Fruit fly (Drosophila melanogaster) whole organism, embryonic: Measurements from ENCODE around the gene SLC5A11.

Source experiments
- Ada2b ChIP-seq: fragments of 200-800 bp; sonication (Bioruptor generic); IDR thresholded peaks from 2 replicates; pipeline ENCODE4 v1.3.6; 2022; ENCODE audit warnings: missing biosample characterization, missing genetic modification characterization
- Awh ChIP-seq: fragments of 200-800 bp; sonication (Bioruptor generic); IDR thresholded peaks from 2 replicates; pipeline ENCODE4, ENCODE4 v1.3.6; 2022; ENCODE audit warnings: missing biosample characterization, missing genetic modification characterization
- CG10979 ChIP-seq: fragments of 200-800 bp; sonication (Bioruptor generic); optimal IDR thresholded peaks from 2 replicates; lab custom pipeline; 2018; ENCODE audit warnings: missing biosample characterization, mild to moderate bottlenecking, missing genetic modification characterization, moderate library complexity
- CG13775 ChIP-seq: fragments of 200-800 bp; sonication (Bioruptor generic); optimal IDR thresholded peaks from 3 replicates; lab custom pipeline; 2017; ENCODE audit warnings: missing biosample characterization, mild to moderate bottlenecking, missing genetic modification characterization
- CG14441 ChIP-seq: fragments of 200-800 bp; sonication (Bioruptor generic); IDR thresholded peaks from 2 replicates; pipeline ENCODE4 v1.3.6; 2022; ENCODE audit warnings: missing biosample characterization, missing genetic modification characterization
- CG14710 ChIP-seq: fragments of 200-800 bp; sonication (Bioruptor generic); optimal IDR thresholded peaks from 3 replicates; lab custom pipeline; 2019; ENCODE audit warnings: missing biosample characterization, mild to moderate bottlenecking, missing genetic modification characterization, moderate library complexity
- CG17568 ChIP-seq: fragments of 200-800 bp; sonication (Bioruptor generic); optimal IDR thresholded peaks from 2 replicates; lab custom pipeline; 2018; ENCODE audit warnings: missing biosample characterization, mild to moderate bottlenecking, missing genetic modification characterization, moderate library complexity
- CG18262 ChIP-seq: fragments of 200-800 bp; optimal IDR thresholded peaks from 3 replicates; lab custom pipeline; 2019; ENCODE audit warnings: missing biosample characterization, mild to moderate bottlenecking, missing genetic modification characterization, moderate library complexity
- CG18599 ChIP-seq: fragments of 200-800 bp; sonication (Bioruptor generic); optimal IDR thresholded peaks from 3 replicates; lab custom pipeline; 2017; ENCODE audit warnings: missing biosample characterization, missing genetic modification characterization, mild to moderate bottlenecking, moderate library complexity, missing genetic modification reagents
- CG32532 ChIP-seq: fragments of 200-800 bp; sonication (Bioruptor generic); IDR thresholded peaks from 2 replicates; pipeline ENCODE4 v1.3.6; 2022; ENCODE audit warnings: missing biosample characterization, missing genetic modification characterization
- CG34422 ChIP-seq: fragments of 200-800 bp; sonication (Bioruptor generic); IDR thresholded peaks from 3 replicates; pipeline ENCODE4 v1.3.6; 2022; ENCODE audit warnings: missing biosample characterization, missing genetic modification characterization
- CG5245 ChIP-seq: fragments of 200-800 bp; sonication (Bioruptor generic); optimal IDR thresholded peaks from 3 replicates; lab custom pipeline; 2016; ENCODE audit warnings: missing biosample characterization, missing genetic modification characterization
- CG7271 ChIP-seq: fragments of 200-800 bp; sonication (Bioruptor generic); optimal IDR thresholded peaks from 2 replicates; lab custom pipeline; 2018; ENCODE audit warnings: missing biosample characterization, mild to moderate bottlenecking, missing genetic modification characterization, moderate library complexity
- CG7357 ChIP-seq: fragments of 200-800 bp; sonication (Bioruptor generic); IDR thresholded peaks from 3 replicates; pipeline ENCODE4 v1.3.6; 2022; ENCODE audit warnings: missing biosample characterization, missing genetic modification characterization
- Dip3 ChIP-seq: fragments of 200-800 bp; sonication (Bioruptor generic); optimal IDR thresholded peaks from 3 replicates; lab custom pipeline; 2016; ENCODE audit warnings: missing biosample characterization, missing genetic modification characterization
- Doc2 ChIP-seq: fragments of 200-800 bp; sonication (Bioruptor generic); IDR thresholded peaks from 2 replicates; pipeline ENCODE4 v1.3.6; 2022; ENCODE audit warnings: missing biosample characterization, missing genetic modification characterization
- Doc3 ChIP-seq: fragments of 200-800 bp; sonication (Bioruptor generic); IDR thresholded peaks from 3 replicates; pipeline ENCODE4 v1.3.6; 2022; ENCODE audit warnings: missing biosample characterization, missing genetic modification characterization; ENCODE audit not compliant: partially characterized antibody
- Dp ChIP-seq: fragments of 200-800 bp; sonication (Bioruptor generic); optimal IDR thresholded peaks from 2 replicates; lab custom pipeline; 2018; ENCODE audit warnings: missing biosample characterization, mild to moderate bottlenecking, missing genetic modification characterization, moderate library complexity
- Drgx ChIP-seq: fragments of 200-800 bp; sonication (Bioruptor generic); IDR thresholded peaks from 2 replicates; pipeline ENCODE4 v1.3.6; 2022; ENCODE audit warnings: missing biosample characterization, missing genetic modification characterization
- Ets97D ChIP-seq: fragments of 200-800 bp; sonication (Bioruptor generic); optimal IDR thresholded peaks from 3 replicates; lab custom pipeline; 2016; ENCODE audit warnings: missing biosample characterization, missing genetic modification characterization
- Gug ChIP-seq: fragments of 200-800 bp; sonication (Bioruptor generic); IDR thresholded peaks from 4 replicates; pipeline ENCODE4 v1.3.6; 2022; ENCODE audit warnings: missing biosample characterization, missing genetic modification characterization
- Hmx ChIP-seq: fragments of 200-800 bp; sonication (Bioruptor generic); optimal IDR thresholded peaks from 2 replicates; lab custom pipeline; 2016; ENCODE audit warnings: missing biosample characterization, missing genetic modification characterization
- Hr78 ChIP-seq, 2 experiments: fragments of 200-800 bp in 1 of 2; fragments of >200 bp in 1 of 2; sonication (Bioruptor generic) in 1 of 2; optimal IDR thresholded peaks; 2 replicates each; lab custom pipeline; 2017 to 2019; ENCODE audit warnings: missing biosample characterization in 2 of 2, missing genetic modification characterization in 2 of 2, mild to moderate bottlenecking in 1 of 2, moderate library complexity in 1 of 2
- Med ChIP-seq: fragments of 200-800 bp; sonication (Bioruptor generic); peaks from one replicate; lab custom pipeline; 2016; ENCODE audit warnings: missing biosample characterization, missing genetic modification characterization, mild to moderate bottlenecking, inconsistent platforms, moderate library complexity
- Nf-YA ChIP-seq: fragments of 200-800 bp; sonication (Bioruptor generic); IDR thresholded peaks from 2 replicates; pipeline ENCODE4 v1.3.6; 2022; ENCODE audit warnings: missing biosample characterization, missing genetic modification characterization
- NfI ChIP-seq: fragments of 200-800 bp; sonication (Bioruptor generic); optimal IDR thresholded peaks from 3 replicates; lab custom pipeline; 2018; ENCODE audit warnings: missing biosample characterization, mild to moderate bottlenecking, missing genetic modification characterization, moderate library complexity
- Rfx ChIP-seq: fragments of 200-800 bp; sonication (Bioruptor generic); IDR thresholded peaks from 2 replicates; pipeline ENCODE4 v1.3.6; 2022; ENCODE audit warnings: missing biosample characterization, missing genetic modification characterization
- YL-1 ChIP-seq: fragments of 200-800 bp; sonication (Bioruptor generic); optimal IDR thresholded peaks from 3 replicates; lab custom pipeline; 2017; ENCODE audit warnings: missing biosample characterization, mild to moderate bottlenecking, missing genetic modification characterization
- al ChIP-seq: fragments of 200-800 bp; sonication (Bioruptor generic); IDR thresholded peaks from 2 replicates; pipeline ENCODE4 v1.3.6; 2022; ENCODE audit warnings: missing biosample characterization, missing genetic modification characterization
- bab2 ChIP-seq: fragments of 200-800 bp; sonication (Bioruptor generic); optimal IDR thresholded peaks from 2 replicates; lab custom pipeline; 2016; ENCODE audit warnings: missing biosample characterization, missing genetic modification characterization
- br ChIP-seq: fragments of >200 bp; optimal IDR thresholded peaks from 2 replicates; lab custom pipeline; 2017
- bsh ChIP-seq, 2 experiments: fragments of 200-800 bp; sonication (Bioruptor generic); optimal IDR thresholded peaks; 2 replicates each; lab custom pipeline; 2017 to 2018; ENCODE audit warnings: mild to moderate bottlenecking in 2 of 2, missing biosample characterization in 2 of 2, missing genetic modification characterization in 2 of 2, moderate library complexity in 1 of 2
- ci ChIP-seq: fragments of 200-800 bp; sonication (Bioruptor generic); IDR thresholded peaks from 3 replicates; pipeline ENCODE4 v1.3.6; 2022; ENCODE audit warnings: missing biosample characterization, missing genetic modification characterization
- dati ChIP-seq: fragments of 200-800 bp; sonication (Bioruptor generic); IDR thresholded peaks from 2 replicates; pipeline ENCODE4 v1.3.6; 2022; ENCODE audit warnings: missing biosample characterization, missing genetic modification characterization
- dysf ChIP-seq: fragments of 200-800 bp; sonication (Bioruptor generic); IDR thresholded peaks from 3 replicates; pipeline ENCODE4 v1.3.6; 2022; ENCODE audit warnings: missing biosample characterization, missing genetic modification characterization
- fd102C ChIP-seq: fragments of 200-800 bp; sonication (Bioruptor generic); optimal IDR thresholded peaks from 2 replicates; lab custom pipeline; 2018; ENCODE audit warnings: missing biosample characterization, mild to moderate bottlenecking, missing genetic modification characterization, moderate library complexity
- fd3F ChIP-seq: fragments of 200-800 bp; sonication (Bioruptor generic); optimal IDR thresholded peaks from 2 replicates; lab custom pipeline; 2018; ENCODE audit warnings: missing biosample characterization, mild to moderate bottlenecking, missing genetic modification characterization, moderate library complexity
- fd64A ChIP-seq: fragments of 200-800 bp; sonication (Bioruptor generic); optimal IDR thresholded peaks from 3 replicates; lab custom pipeline; 2018; ENCODE audit warnings: missing biosample characterization, mild to moderate bottlenecking, missing genetic modification characterization
- gro ChIP-seq: fragments of 200-800 bp; sonication (Bioruptor generic); optimal IDR thresholded peaks from 2 replicates; lab custom pipeline; 2016; ENCODE audit warnings: missing biosample characterization, missing genetic modification characterization
- jumu ChIP-seq: fragments of 200-800 bp; sonication (Bioruptor generic); optimal IDR thresholded peaks from 3 replicates; lab custom pipeline; 2016; ENCODE audit warnings: missing biosample characterization, missing genetic modification characterization
- lbe ChIP-seq: fragments of 200-800 bp; sonication (Bioruptor generic); optimal IDR thresholded peaks from 2 replicates; lab custom pipeline; 2016; ENCODE audit warnings: missing biosample characterization, mild to moderate bottlenecking, missing genetic modification characterization
- lilli ChIP-seq: fragments of 200-800 bp; sonication (Bioruptor generic); optimal IDR thresholded peaks from 3 replicates; lab custom pipeline; 2016; ENCODE audit warnings: missing biosample characterization, missing genetic modification characterization
- p53 ChIP-seq: fragments of 200-800 bp; sonication (Bioruptor generic); optimal IDR thresholded peaks from 2 replicates; lab custom pipeline; 2016; ENCODE audit warnings: missing biosample characterization, missing genetic modification characterization
- sens ChIP-seq: fragments of 200-800 bp; sonication (Bioruptor generic); peaks from one replicate; lab custom pipeline; 2016; ENCODE audit warnings: missing biosample characterization, missing genetic modification characterization
- sima ChIP-seq: fragments of 200-800 bp; sonication (Bioruptor generic); optimal IDR thresholded peaks from 2 replicates; lab custom pipeline; 2016; ENCODE audit warnings: missing biosample characterization, missing genetic modification characterization
- slbo ChIP-seq: fragments of 200-800 bp; sonication (Bioruptor generic); IDR thresholded peaks from 2 replicates; pipeline ENCODE4 v1.3.6; 2022; ENCODE audit warnings: missing biosample characterization, missing genetic modification characterization
- slou ChIP-seq: fragments of 200-800 bp; sonication (Bioruptor generic); optimal IDR thresholded peaks from 3 replicates; lab custom pipeline; 2016; ENCODE audit warnings: missing biosample characterization, missing genetic modification characterization
- stwl ChIP-seq: fragments of 200-800 bp; sonication (Bioruptor generic); optimal IDR thresholded peaks from 3 replicates; lab custom pipeline; 2018; ENCODE audit warnings: missing biosample characterization, mild to moderate bottlenecking, missing genetic modification characterization, moderate library complexity
- zen ChIP-seq: fragments of 200-800 bp; sonication (Bioruptor generic); optimal IDR thresholded peaks from 3 replicates; lab custom pipeline; 2018; ENCODE audit warnings: missing biosample characterization, mild to moderate bottlenecking, missing genetic modification characterization, moderate library complexity
- zfh1 ChIP-seq: fragments of 200-800 bp; sonication (Bioruptor generic); IDR thresholded peaks from 3 replicates; pipeline ENCODE4 v1.3.6; 2022; ENCODE audit warnings: missing biosample characterization, missing genetic modification characterization

SLC5A11 gene

DNA sequence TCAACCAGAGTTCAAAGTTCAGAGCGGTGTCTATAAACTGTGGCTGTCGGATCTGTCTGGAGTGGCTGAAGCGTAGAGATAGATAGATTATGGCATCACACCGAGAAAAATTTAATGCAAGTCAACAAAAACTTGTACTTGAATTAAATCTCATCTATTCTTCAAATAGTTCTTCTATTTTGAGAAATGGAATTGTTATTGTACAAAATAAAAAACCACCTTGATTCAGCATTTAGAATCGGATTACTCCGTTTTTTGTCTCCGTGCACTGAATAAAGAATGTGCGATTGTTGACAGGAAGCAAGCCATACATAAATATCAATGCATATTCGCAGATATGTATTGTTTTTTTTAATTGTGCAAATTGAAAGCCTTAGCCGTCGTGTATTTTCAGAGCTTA lies 24.7 kb upstream of the SLC5A11 start (continued):
- peak; percentile 27 for TF ChIP-seq CG10979 (tag; lab: Kevin White, UChicago)
- TF ChIP-seq CG18262 = peak; percentile 30
- TF ChIP-seq CG13775 (GFP tag; lab: Kevin White, UChicago) = peak; percentile 10
- TF ChIP-seq Dip3 = peak; percentile 11
- peak; percentile 5 for TF ChIP-seq CG18599 (GFP tag; lab: Kevin White, UChicago)
- TF ChIP-seq CG7357 (GFP tag; lab: Robert Waterston, UW) = peak; percentile 33; the same call in 1 of the 3 replicates

DNA sequence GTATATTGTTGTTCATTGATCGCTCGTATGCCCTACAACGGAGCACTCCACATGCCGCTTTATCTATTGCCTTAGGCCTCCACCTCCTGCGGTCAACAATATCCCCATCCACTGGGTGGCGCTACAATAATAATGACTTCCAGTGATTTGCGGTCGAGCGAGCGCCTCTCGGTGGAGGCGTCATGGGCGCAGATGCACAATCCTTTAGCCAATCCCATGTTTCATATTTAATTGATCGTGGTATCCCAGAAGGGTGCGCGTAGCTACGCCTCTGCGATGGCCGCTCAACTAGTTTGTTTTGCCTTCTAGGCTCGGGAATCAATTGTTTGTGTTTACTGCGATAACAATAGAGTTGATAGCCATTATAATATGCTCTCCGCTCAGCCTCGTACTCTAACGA lies 24.2 kb upstream of the SLC5A11 start:
- TF ChIP-seq dati (GFP tag; lab: Robert Waterston, UW) (no peak), Rfx (0 out of 2 replicates have a peak, but pooled peaks have one; percentile 6), Drgx (GFP tag; lab: Robert Waterston, UW) (peak; percentile 81), al (GFP tag; lab: Robert Waterston, UW) (0 out of 2 replicates have a peak, but pooled peaks have one; percentile 16), Dp (GFP tag; lab: Kevin White, UChicago) (no peak), Nf-YA (GFP tag; lab: Robert Waterston, UW) (0 out of 2 replicates have a peak, but pooled peaks have one; percentile 15), YL-1 (GFP tag; lab: Kevin White, UChicago) (no peak), p53 (GFP tag; lab: Kevin White, UChicago) (no peak), Hmx (GFP tag; lab: Kevin White, UChicago) (no peak), Hr78 (GFP tag; optimal IDR thresholded peaks at IDR 0.05; lab: Kevin White, UChicago) (no peak), sens (peak; percentile 47), ci (0 out of 3 replicates have a peak, but pooled peaks have one; percentile 25), sima (GFP tag; lab: Kevin White, UChicago) (no peak), dysf (GFP tag; lab: Robert Waterston, UW) (peak; percentile 5; the same call in 1 of the 3 replicates), fd64A (peak; percentile 7), bab2 (GFP tag; lab: Kevin White, UChicago) (peak; percentile 50), Ets97D (GFP tag; lab: Kevin White, UChicago) (no peak), bsh (GFP tag; optimal IDR thresholded peaks at IDR 0.05; lab: Kevin White, UChicago) (peak in 1 of 2 experiments; percentile 37), CG32532 (peak; percentile 26; the same call in 1 of the 2 replicates), CG14710 (tag; lab: Kevin White, UChicago) (no peak), fd102C (no peak), Awh (0 out of 2 replicates have a peak, but pooled peaks have one; percentile 23), slou (GFP tag; lab: Kevin White, UChicago) (no peak), CG34422 (0 out of 3 replicates have a peak, but pooled peaks have one; percentile 15), lilli (GFP tag; lab: Kevin White, UChicago) (no peak), zen (tag; lab: Kevin White, UChicago) (no peak), slbo (GFP tag; lab: Robert Waterston, UW) (peak; percentile 46), zfh1 (GFP tag; lab: Robert Waterston, UW) (peak; percentile 51; the same call in 2 of the 3 replicates), Med (peak; percentile 69), lbe (GFP tag; lab: Kevin White, UChicago) (no peak)
- TF ChIP-seq, all 482 proteins: peak for 16

DNA sequence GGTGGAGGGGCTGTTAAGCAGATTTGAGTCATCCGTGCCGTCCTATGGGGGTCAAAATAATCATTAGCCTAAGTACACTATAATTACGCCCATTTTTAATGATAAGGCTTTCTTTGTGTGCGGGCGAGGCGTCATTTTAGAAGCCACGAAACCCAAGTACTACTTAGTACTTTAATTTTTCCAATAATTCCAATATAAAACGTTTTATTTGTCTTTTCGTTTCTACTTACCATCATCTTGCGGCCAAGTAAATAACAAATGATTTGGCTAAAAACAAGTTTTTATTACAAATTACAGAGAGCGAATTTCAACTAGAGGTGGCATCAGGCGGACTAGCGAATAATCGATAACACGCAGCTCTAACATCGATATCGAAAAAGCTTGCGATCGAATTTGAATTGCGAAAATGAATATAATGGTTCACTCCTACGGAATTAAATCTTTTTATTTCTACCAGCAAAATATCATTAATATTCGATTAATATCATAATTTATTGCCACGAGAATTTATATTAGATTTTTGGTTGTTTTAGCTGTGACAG lies 15.5 kb upstream of the SLC5A11 start, which contains the start of gene Snx6:
Gene Snx6 (minus strand): TSS at position 349 of the 542 bp plus-strand sequence.
- TF ChIP-seq stwl (tag; lab: Kevin White, UChicago) = peak; percentile 62
- TF ChIP-seq CG17568 (GFP tag; lab: Kevin White, UChicago) = no peak
- peak; percentile 56 for TF ChIP-seq lbe (GFP tag; lab: Kevin White, UChicago)
- no peak for TF ChIP-seq NfI (GFP tag; lab: Kevin White, UChicago)
- no peak for TF ChIP-seq br (lab: Kevin White, UChicago)
- no peak for TF ChIP-seq fd64A
- TF ChIP-seq Doc2 (GFP tag; lab: Robert Waterston, UW) = no peak
- TF ChIP-seq Gug (GFP tag; lab: Robert Waterston, UW) = no peak
- no peak for TF ChIP-seq Ada2b (GFP tag; lab: Robert Waterston, UW)
- no peak for TF ChIP-seq gro
- no peak for TF ChIP-seq CG5245 (GFP tag; lab: Kevin White, UChicago)
- no peak for TF ChIP-seq fd3F (GFP tag; lab: Kevin White, UChicago)
- peak; percentile 65 for TF ChIP-seq Doc3 (GFP tag; lab: Robert Waterston, UW)
- no peak for TF ChIP-seq jumu
- no peak for TF ChIP-seq CG7271
- no peak for TF ChIP-seq CG14441 (GFP tag; lab: Robert Waterston, UW)
